Fruit fly (Drosophila melanogaster) whole organism, embryonic: Measurements from ENCODE around the gene CG43672.
A peak's percentile ranks its signal among the peaks of the same experiment; 100 is the strongest.

Source experiments
- Atf3 ChIP-seq: fragments of 200-800 bp; sonication (Bioruptor generic); optimal IDR thresholded peaks from 3 replicates; lab custom pipeline; 2016; ENCODE audit warnings: missing biosample characterization, missing genetic modification characterization
- Bteb2 ChIP-seq: fragments of 200-800 bp; sonication (Bioruptor generic); optimal IDR thresholded peaks from 2 replicates; lab custom pipeline; 2016; ENCODE audit warnings: missing biosample characterization, missing genetic modification characterization
- CG10274 ChIP-seq: fragments of 200-800 bp; sonication (Bioruptor generic); optimal IDR thresholded peaks from 3 replicates; lab custom pipeline; 2017; ENCODE audit warnings: missing biosample characterization, mild to moderate bottlenecking, missing genetic modification characterization
- CG10366 ChIP-seq: fragments of 200-800 bp; sonication (Bioruptor generic); IDR thresholded peaks from 2 replicates; pipeline ENCODE4 v1.3.6; 2022; ENCODE audit warnings: missing biosample characterization, missing genetic modification characterization
- CG10462 ChIP-seq: fragments of 200-800 bp; sonication (Bioruptor generic); optimal IDR thresholded peaks from 2 replicates; lab custom pipeline; 2016; ENCODE audit warnings: missing biosample characterization, missing genetic modification characterization
- CG11560 ChIP-seq: fragments of 200-800 bp; sonication (Bioruptor generic); IDR thresholded peaks from 3 replicates; pipeline ENCODE4 v1.3.6; 2022; ENCODE audit warnings: missing biosample characterization, missing genetic modification characterization
- CG12299 ChIP-seq: fragments of 200-800 bp; sonication (Bioruptor generic); optimal IDR thresholded peaks from 2 replicates; lab custom pipeline; 2018; ENCODE audit warnings: missing biosample characterization, mild to moderate bottlenecking, missing genetic modification characterization
- CG12769 ChIP-seq: fragments of 200-800 bp; sonication (Bioruptor generic); optimal IDR thresholded peaks from 2 replicates; lab custom pipeline; 2019; ENCODE audit warnings: missing biosample characterization, mild to moderate bottlenecking, missing genetic modification characterization, moderate library complexity
- CG15011 ChIP-seq: fragments of 200-800 bp; sonication (Bioruptor generic); optimal IDR thresholded peaks from 3 replicates; lab custom pipeline; 2018; ENCODE audit warnings: missing biosample characterization, mild to moderate bottlenecking, missing genetic modification characterization
- CG16779 ChIP-seq: fragments of 200-800 bp; sonication (Bioruptor generic); IDR thresholded peaks from 2 replicates; pipeline ENCODE4 v1.3.6; 2022; ENCODE audit warnings: missing biosample characterization, missing genetic modification characterization
- CG16815 ChIP-seq: fragments of 200-800 bp; sonication (Bioruptor generic); optimal IDR thresholded peaks from 3 replicates; lab custom pipeline; 2017; ENCODE audit warnings: missing biosample characterization, mild to moderate bottlenecking, missing genetic modification characterization
- CG17612 ChIP-seq: fragments of 200-800 bp; sonication (Bioruptor generic); IDR thresholded peaks from 2 replicates; pipeline ENCODE4 v1.3.6; 2022; ENCODE audit warnings: missing biosample characterization, missing genetic modification characterization
- CG18011 ChIP-seq: fragments of 200-800 bp; sonication (Bioruptor generic); optimal IDR thresholded peaks from 2 replicates; lab custom pipeline; 2017; ENCODE audit warnings: missing biosample characterization, missing genetic modification characterization, mild to moderate bottlenecking, moderate library complexity, missing genotype
- CG5953 ChIP-seq: fragments of 200-800 bp; sonication (Bioruptor generic); IDR thresholded peaks from 2 replicates; pipeline ENCODE4 v1.3.6; 2022; ENCODE audit warnings: missing biosample characterization, missing genetic modification characterization
- CG6654 ChIP-seq: fragments of 200-800 bp; sonication (Bioruptor generic); optimal IDR thresholded peaks from 2 replicates; lab custom pipeline; 2017; ENCODE audit warnings: missing biosample characterization, mild to moderate bottlenecking, missing genetic modification characterization
- CG8290 ChIP-seq, 3 experiments: fragments of 200-800 bp; sonication (Bioruptor generic); optimal IDR thresholded peaks; 2 replicates each; lab custom pipeline; 2016 to 2019; ENCODE audit warnings: missing biosample characterization in 3 of 3, missing genetic modification characterization in 3 of 3, mild to moderate bottlenecking in 2 of 3, moderate library complexity in 1 of 3
- Dfd ChIP-seq, 2 experiments: fragments of >200 bp; optimal IDR thresholded peaks; 2 replicates each; lab custom pipeline; 2017; ENCODE audit warnings: missing biosample characterization in 2 of 2, missing genetic modification characterization in 2 of 2
- HHEX ChIP-seq: fragments of 200-800 bp; sonication (Bioruptor generic); optimal IDR thresholded peaks from 3 replicates; lab custom pipeline; 2017; ENCODE audit warnings: missing biosample characterization, mild to moderate bottlenecking, missing genetic modification characterization, missing genetic modification reagents
- MTF-1 ChIP-seq: fragments of 200-800 bp; sonication (Bioruptor generic); optimal IDR thresholded peaks from 2 replicates; lab custom pipeline; 2018; ENCODE audit warnings: missing biosample characterization, mild to moderate bottlenecking, missing genetic modification characterization, borderline replicate concordance
- Max ChIP-seq: fragments of 200-800 bp; sonication (Bioruptor generic); optimal IDR thresholded peaks from 2 replicates; lab custom pipeline; 2016; ENCODE audit warnings: missing biosample characterization, mild to moderate bottlenecking, missing genetic modification characterization
- Med ChIP-seq: fragments of 200-800 bp; sonication (Bioruptor generic); peaks from one replicate; lab custom pipeline; 2016; ENCODE audit warnings: missing biosample characterization, missing genetic modification characterization, mild to moderate bottlenecking, inconsistent platforms, moderate library complexity
- Nf-YB ChIP-seq: fragments of 200-800 bp; sonication (Bioruptor generic); optimal IDR thresholded peaks from 3 replicates; lab custom pipeline; 2019; ENCODE audit warnings: missing biosample characterization, mild to moderate bottlenecking, missing genetic modification characterization, moderate library complexity
- Tbp ChIP-seq: fragments of >200 bp; optimal IDR thresholded peaks from 2 replicates; lab custom pipeline; 2018; ENCODE audit warnings: missing biosample characterization, missing genetic modification characterization
- Xbp1 ChIP-seq: fragments of 200-800 bp; sonication (Bioruptor generic); optimal IDR thresholded peaks from 3 replicates; lab custom pipeline; 2016; ENCODE audit warnings: missing biosample characterization, mild to moderate bottlenecking, missing genetic modification characterization
- ac ChIP-seq: fragments of 200-800 bp; sonication (Bioruptor generic); optimal IDR thresholded peaks from 3 replicates; lab custom pipeline; 2017; ENCODE audit warnings: missing biosample characterization, mild to moderate bottlenecking, missing genetic modification characterization
- br ChIP-seq: fragments of >200 bp; optimal IDR thresholded peaks from 2 replicates; lab custom pipeline; 2017
- cad ChIP-seq: fragments of >200 bp; optimal IDR thresholded peaks from 2 replicates; lab custom pipeline; 2017; ENCODE audit warnings: missing biosample characterization, missing genetic modification characterization
- cas ChIP-seq: fragments of 200-800 bp; sonication (Bioruptor generic); IDR thresholded peaks from 2 replicates; pipeline ENCODE4 v1.3.6; 2022; ENCODE audit warnings: missing biosample characterization, missing genetic modification characterization
- crp ChIP-seq, 2 experiments: fragments of 200-800 bp; sonication (Bioruptor generic); optimal IDR thresholded peaks; 2 replicates in 1 of 2; 3 replicates in 1 of 2; lab custom pipeline; 2017; ENCODE audit warnings: missing biosample characterization in 2 of 2, missing genetic modification characterization in 2 of 2, mild to moderate bottlenecking in 1 of 2, moderate library complexity in 1 of 2
- dm ChIP-seq: fragments of 200-800 bp; sonication (Bioruptor generic); optimal IDR thresholded peaks from 3 replicates; lab custom pipeline; 2016; ENCODE audit warnings: missing biosample characterization, missing genetic modification characterization
- dpn ChIP-seq, 2 experiments: fragments of 200-800 bp; sonication (Bioruptor generic); optimal IDR thresholded peaks; 3 replicates each; lab custom pipeline; 2016; ENCODE audit warnings: missing biosample characterization in 2 of 2, missing genetic modification characterization in 2 of 2
- ham ChIP-seq: fragments of 200-800 bp; sonication (Bioruptor generic); IDR thresholded peaks from 2 replicates; pipeline ENCODE4 v1.3.6; 2022; ENCODE audit warnings: missing biosample characterization, missing genetic modification characterization
- jigr1 ChIP-seq: fragments of 200-800 bp; sonication (Bioruptor generic); IDR thresholded peaks from 3 replicates; pipeline ENCODE4 v1.3.6; 2022; ENCODE audit warnings: missing biosample characterization, missing genetic modification characterization
- kah ChIP-seq: fragments of 200-800 bp; sonication (Bioruptor generic); optimal IDR thresholded peaks from 2 replicates; lab custom pipeline; 2018; ENCODE audit warnings: missing biosample characterization, mild to moderate bottlenecking, missing genetic modification characterization
- lab ChIP-seq: fragments of 200-800 bp; sonication (Bioruptor generic); optimal IDR thresholded peaks from 3 replicates; lab custom pipeline; 2017; ENCODE audit warnings: missing biosample characterization, missing genetic modification characterization, mild to moderate bottlenecking, moderate library complexity, missing genetic modification reagents
- nmo ChIP-seq: fragments of 200-800 bp; sonication (Bioruptor generic); optimal IDR thresholded peaks from 2 replicates; lab custom pipeline; 2018; ENCODE audit warnings: missing biosample characterization, mild to moderate bottlenecking, missing genetic modification characterization, moderate library complexity
- p53 ChIP-seq: fragments of 200-800 bp; sonication (Bioruptor generic); optimal IDR thresholded peaks from 2 replicates; lab custom pipeline; 2016; ENCODE audit warnings: missing biosample characterization, missing genetic modification characterization
- peb ChIP-seq: fragments of 200-800 bp; sonication (Bioruptor generic); IDR thresholded peaks from 2 replicates; pipeline ENCODE4 v1.3.6; 2022; ENCODE audit warnings: missing biosample characterization, missing genetic modification characterization
- pnt ChIP-seq: fragments of 200-800 bp; sonication (Bioruptor generic); optimal IDR thresholded peaks from 3 replicates; lab custom pipeline; 2016; ENCODE audit warnings: missing biosample characterization, missing genetic modification characterization
- sens ChIP-seq: fragments of 200-800 bp; sonication (Bioruptor generic); peaks from one replicate; lab custom pipeline; 2016; ENCODE audit warnings: missing biosample characterization, missing genetic modification characterization
- so ChIP-seq: fragments of 200-800 bp; sonication (Bioruptor generic); IDR thresholded peaks from 3 replicates; pipeline ENCODE4 v1.3.6; 2022; ENCODE audit warnings: missing biosample characterization, missing genetic modification characterization
- sob ChIP-seq: fragments of 200-800 bp; sonication (Bioruptor generic); IDR thresholded peaks from 2 replicates; pipeline ENCODE4 v1.3.6; 2022; ENCODE audit warnings: missing biosample characterization, missing genetic modification characterization
- twi ChIP-seq: fragments of 200-800 bp; optimal IDR thresholded peaks from 2 replicates; lab custom pipeline; 2019; ENCODE audit warnings: missing biosample characterization, mild to moderate bottlenecking, missing genetic modification characterization, moderate library complexity
- vvl ChIP-seq: fragments of 200-800 bp; sonication (Bioruptor generic); IDR thresholded peaks from 2 replicates; pipeline ENCODE4 v1.3.6; 2022; ENCODE audit warnings: missing biosample characterization, missing genetic modification characterization
- zen2 ChIP-seq: fragments of 200-800 bp; sonication (Bioruptor generic); IDR thresholded peaks from 3 replicates; pipeline ENCODE4 v1.3.6; 2022; ENCODE audit warnings: missing biosample characterization, missing genetic modification characterization; ENCODE audit not compliant: partially characterized antibody

Gene CG43672

DNA sequence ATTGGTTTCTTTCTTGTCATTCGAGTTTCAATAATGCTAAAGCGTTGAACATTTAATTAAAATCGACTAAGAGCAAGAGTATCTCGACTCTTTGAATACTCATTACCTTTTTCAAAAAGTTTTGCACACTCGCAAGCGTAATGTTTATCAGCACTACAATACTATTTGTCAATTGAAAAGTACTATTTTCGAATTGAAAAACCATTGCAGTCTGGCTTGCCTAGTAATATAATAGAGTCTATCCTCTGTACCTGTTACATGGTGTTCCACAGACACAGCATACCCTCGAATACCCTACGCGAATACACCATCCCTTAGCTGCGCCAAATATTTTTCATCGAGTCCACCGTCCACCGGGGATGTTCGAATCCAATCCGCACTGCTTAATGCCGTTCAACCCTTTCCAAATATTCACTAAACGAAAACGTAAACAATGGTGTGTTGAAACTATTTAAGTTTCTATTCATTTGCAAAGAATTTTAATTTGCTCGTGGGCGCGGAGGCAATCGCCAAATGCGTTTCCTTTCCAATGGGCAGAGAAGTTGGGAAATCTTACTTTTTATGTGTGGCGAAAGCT lies 45.9 kb downstream of the CG43672 start (continued):
- peak; percentile 82 for TF ChIP-seq Med (GFP tag; lab: Kevin White, UChicago)
- TF ChIP-seq twi (tag; lab: Kevin White, UChicago) = no peak
- no peak for TF ChIP-seq dm (GFP tag; lab: Kevin White, UChicago)
- no peak for TF ChIP-seq Dfd (GFP tag; optimal IDR thresholded peaks at IDR 0.05; lab: Kevin White, UChicago)
- no peak for TF ChIP-seq MTF-1 (GFP tag; lab: Kevin White, UChicago)
- no peak for TF ChIP-seq p53
- no peak for TF ChIP-seq cad
- TF ChIP-seq kah = no peak
- TF ChIP-seq Tbp = no peak
- TF ChIP-seq CG16815 = peak; percentile 1
- TF ChIP-seq jigr1 (GFP tag; lab: Robert Waterston, UW) = no peak
- 0 out of 2 replicates have a peak, but pooled peaks have one; percentile 16 for TF ChIP-seq CG10366 (GFP tag; lab: Robert Waterston, UW)
- no peak for TF ChIP-seq zen2
- no peak for TF ChIP-seq Max (GFP tag; lab: Kevin White, UChicago)
- no peak for TF ChIP-seq CG6654 (GFP tag; lab: Kevin White, UChicago)
- no peak for TF ChIP-seq CG12299 (tag; lab: Kevin White, UChicago)
- TF ChIP-seq Nf-YB (GFP tag; lab: Kevin White, UChicago) = no peak
- no peak for TF ChIP-seq ac
- 0 out of 3 replicates have a peak, but pooled peaks have one; percentile 7 for TF ChIP-seq so (GFP tag; lab: Robert Waterston, UW)
- no peak for TF ChIP-seq CG11560 (tag; lab: Robert Waterston, UW)
- TF ChIP-seq CG18011 = no peak
- no peak for TF ChIP-seq br
- TF ChIP-seq CG10274 (GFP tag; lab: Kevin White, UChicago) = no peak
- no peak for TF ChIP-seq Atf3 (GFP tag; lab: Kevin White, UChicago)
- peak; percentile 46 for TF ChIP-seq nmo (GFP tag; lab: Kevin White, UChicago)
- TF ChIP-seq ham (GFP tag; lab: Robert Waterston, UW) = no peak
- no peak for TF ChIP-seq crp (GFP tag; optimal IDR thresholded peaks at IDR 0.05; lab: Kevin White, UChicago)
- TF ChIP-seq cas (GFP tag; lab: Robert Waterston, UW) = no peak
- TF ChIP-seq HHEX (GFP tag; lab: Kevin White, UChicago) = no peak
- no peak for TF ChIP-seq CG16779 (GFP tag; lab: Robert Waterston, UW)
- no peak; the same call in 1 of the 2 replicates for TF ChIP-seq vvl (GFP tag; lab: Robert Waterston, UW)
- TF ChIP-seq pnt (GFP tag; lab: Kevin White, UChicago) = peak; percentile 10
- TF ChIP-seq CG12769 = no peak
- peak; percentile 89 for TF ChIP-seq sens (GFP tag; lab: Kevin White, UChicago)

DNA sequence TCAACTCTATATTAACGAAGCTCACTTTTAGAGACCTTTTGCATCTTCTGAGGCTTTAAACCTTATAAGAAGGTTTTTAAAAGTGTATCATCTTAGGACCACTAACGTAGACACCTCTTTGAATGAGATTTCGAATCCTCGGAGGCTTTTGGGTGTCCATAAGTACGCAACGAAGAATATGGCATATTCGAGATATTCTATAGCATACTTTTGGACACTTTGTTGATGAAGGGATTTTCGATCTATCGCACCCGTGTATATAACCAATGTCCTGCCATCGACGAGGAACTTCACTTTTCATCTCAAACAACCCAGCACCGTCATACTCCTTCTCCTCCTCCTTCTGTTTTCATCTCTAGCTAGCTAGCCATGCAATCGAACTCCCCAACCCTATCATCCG lies 49.6 kb downstream of the CG43672 start:
- TF ChIP-seq CG12299 (tag; lab: Kevin White, UChicago) (no peak), CG15011 (GFP tag; lab: Kevin White, UChicago) (no peak), Xbp1 (GFP tag; lab: Kevin White, UChicago) (no peak), lab (no peak), dpn (GFP tag; optimal IDR thresholded peaks at IDR 0.05; lab: Kevin White, UChicago) (no peak), CG17612 (GFP tag; lab: Robert Waterston, UW) (peak; percentile 90), CG5953 (GFP tag; lab: Robert Waterston, UW) (no peak), CG8290 (GFP tag; optimal IDR thresholded peaks at IDR 0.05; lab: Kevin White, UChicago) (peak; percentile 53), CG8290 (tag; optimal IDR thresholded peaks at IDR 0.05; lab: Kevin White, UChicago) (peak in 1 of 2 experiments; percentile 85), Bteb2 (GFP tag; lab: Kevin White, UChicago) (no peak), kah (no peak), CG10462 (no peak), peb (GFP tag; lab: Robert Waterston, UW) (no peak), sob (GFP tag; lab: Robert Waterston, UW) (no peak)
